Worm (Caenorhabditis elegans): ENCODE data around the gene K01A6.8.

The K01A6.8 gene

DNA sequence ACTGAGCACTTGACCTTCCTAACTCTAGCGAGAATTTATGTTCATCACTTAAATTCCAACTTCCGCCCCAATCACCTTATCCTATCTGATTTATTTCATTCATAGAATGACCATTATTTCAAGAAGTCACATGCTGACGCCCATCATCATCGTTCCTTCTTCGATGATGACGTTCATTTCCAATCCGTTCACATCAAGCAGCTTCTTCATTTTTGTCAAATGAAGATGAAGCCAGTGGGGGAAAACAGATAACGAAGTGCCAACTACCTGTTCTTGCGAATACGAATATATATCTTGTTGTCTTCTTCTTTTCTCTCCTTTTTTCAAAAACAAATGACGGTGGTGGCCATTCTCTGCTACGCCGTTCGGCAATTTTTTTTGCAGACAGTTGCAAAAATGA is 35.3 kb downstream of the K01A6.8 start:
- TF ChIP-seq ceh-13 (GFP tag; optimal IDR thresholded peaks at IDR 0.05), result no peak
- TF ChIP-seq tbx-11 (GFP tag; IDR thresholded peaks at IDR 0.05), result no peak

ce11 chrIV:11700752-11701151 is 36.4 kb downstream of the K01A6.8 start, which contains the start of gene dpy-20:
Gene dpy-20 (minus strand): TSS chrIV:11700852.
- no peak for TF ChIP-seq ceh-13 (GFP tag; optimal IDR thresholded peaks at IDR 0.05)
- no peak for TF ChIP-seq ama-1 (optimal IDR thresholded peaks at IDR 0.05)
- no peak for TF ChIP-seq pes-1 (GFP tag; IDR thresholded peaks at IDR 0.05)
- TF ChIP-seq ceh-36 (tag; optimal IDR thresholded peaks at IDR 0.05), result no peak
- TF ChIP-seq aly-1 (tag; optimal IDR thresholded peaks at IDR 0.05), result no peak
- TF ChIP-seq F13C5.2 (tag; optimal IDR thresholded peaks at IDR 0.05), result no peak
- no peak for TF ChIP-seq ets-7 (tag; optimal IDR thresholded peaks at IDR 0.05)

DNA sequence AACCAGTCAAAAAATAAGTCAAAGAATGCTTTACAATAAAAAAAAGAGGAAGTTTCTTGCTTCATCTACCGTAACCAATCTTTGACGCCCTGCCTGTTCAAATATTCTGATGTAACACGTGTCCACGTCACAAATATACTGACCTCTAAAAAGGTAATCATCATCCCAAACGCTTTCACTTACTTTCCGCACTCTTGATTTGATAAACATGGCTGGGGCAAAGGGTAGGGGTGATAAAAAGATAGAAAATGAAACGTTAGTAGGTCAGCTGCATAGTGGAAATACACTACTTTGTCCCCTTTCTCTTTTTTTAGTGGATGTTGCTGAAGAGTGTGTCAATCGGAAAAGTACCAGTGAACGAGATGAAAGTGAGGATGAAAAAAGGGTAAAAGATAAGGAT is 37.1 kb downstream of the K01A6.8 start:
- TF ChIP-seq ama-1 (optimal IDR thresholded peaks at IDR 0.05), result no peak
- TF ChIP-seq flt-1 (GFP tag; IDR thresholded peaks at IDR 0.05), result no peak
- TF ChIP-seq tbx-37 (GFP tag; conservative IDR thresholded peaks at IDR 0.05), result no peak
- TF ChIP-seq hmbx-1 (tag; optimal IDR thresholded peaks at IDR 0.05), result no peak
- TF ChIP-seq tra-4 (tag; optimal IDR thresholded peaks at IDR 0.05), result no peak
- TF ChIP-seq ceh-13 (GFP tag; optimal IDR thresholded peaks at IDR 0.05), result no peak
- no peak for TF ChIP-seq F13C5.2 (tag; optimal IDR thresholded peaks at IDR 0.05)
- no peak for TF ChIP-seq pes-1 (GFP tag; IDR thresholded peaks at IDR 0.05)
- TF ChIP-seq scrt-1 (GFP tag; IDR thresholded peaks at IDR 0.05), result no peak
- no peak for TF ChIP-seq hnd-1 (tag; optimal IDR thresholded peaks at IDR 0.05)
- no peak for TF ChIP-seq aly-1 (tag; optimal IDR thresholded peaks at IDR 0.05)
- TF ChIP-seq ceh-36 (tag; optimal IDR thresholded peaks at IDR 0.05), result no peak
- TF ChIP-seq hmg-4 (GFP tag; optimal IDR thresholded peaks at IDR 0.05), result no peak
- TF ChIP-seq tbx-11 (GFP tag; IDR thresholded peaks at IDR 0.05), result no peak
- no peak for TF ChIP-seq ets-7 (tag; optimal IDR thresholded peaks at IDR 0.05)
- no peak for TF ChIP-seq sea-1 (GFP tag; conservative IDR thresholded peaks at IDR 0.05)

DNA sequence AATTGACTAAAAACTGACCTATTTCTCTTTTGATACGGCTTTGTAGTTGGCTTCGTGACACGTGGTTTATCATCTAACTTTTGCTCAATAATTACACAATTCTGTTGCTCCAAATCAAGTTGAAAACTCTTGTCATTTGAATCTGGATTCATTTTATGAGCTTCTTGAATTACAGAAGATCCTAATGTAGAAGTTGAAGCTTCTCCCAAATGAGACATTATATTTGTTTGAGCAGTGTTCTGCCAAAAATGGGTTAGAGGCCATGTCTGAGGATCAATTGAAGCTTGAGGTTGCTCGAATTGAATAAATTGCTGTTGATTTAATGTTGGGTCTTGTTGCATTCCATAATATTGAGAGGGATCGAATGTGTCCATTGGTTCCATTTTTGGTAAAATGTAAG is 39.7 kb downstream of the K01A6.8 start:
- TF ChIP-seq ama-1 (optimal IDR thresholded peaks at IDR 0.05) (no peak), ceh-36 (tag; optimal IDR thresholded peaks at IDR 0.05) (no peak), ceh-13 (GFP tag; optimal IDR thresholded peaks at IDR 0.05) (no peak), tbx-11 (GFP tag; IDR thresholded peaks at IDR 0.05) (no peak), ets-7 (tag; optimal IDR thresholded peaks at IDR 0.05) (no peak), scrt-1 (GFP tag; IDR thresholded peaks at IDR 0.05) (no peak), tbx-37 (GFP tag; conservative IDR thresholded peaks at IDR 0.05) (no peak), sea-1 (GFP tag; conservative IDR thresholded peaks at IDR 0.05) (no peak)

DNA sequence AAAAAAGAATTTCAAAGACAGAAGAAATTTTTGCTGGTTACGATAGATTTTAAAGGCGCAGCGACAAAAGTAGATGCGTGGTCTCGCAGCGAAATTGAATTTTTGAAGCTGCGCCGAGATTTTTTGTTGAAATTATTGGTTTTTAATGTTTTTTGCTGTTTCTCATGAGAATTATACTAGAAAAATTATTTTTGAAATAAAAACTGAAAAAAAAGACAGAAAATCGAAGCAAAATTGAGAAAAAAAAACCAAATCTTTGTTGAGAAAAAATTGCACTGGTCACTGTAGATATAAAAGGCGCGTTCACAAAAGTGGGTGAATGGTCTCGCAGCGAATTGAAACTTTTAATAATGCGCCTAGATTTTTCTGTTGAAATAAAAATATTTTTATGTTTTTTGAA is 41.5 kb downstream of the K01A6.8 start:
- TF ChIP-seq sea-1 (GFP tag; conservative IDR thresholded peaks at IDR 0.05), result no peak

- TF ChIP-seq tbx-37 (GFP tag; conservative IDR thresholded peaks at IDR 0.05), result no peak
- no peak for TF ChIP-seq pes-1 (GFP tag; IDR thresholded peaks at IDR 0.05)
- no peak for TF ChIP-seq ceh-36 (tag; optimal IDR thresholded peaks at IDR 0.05)
- TF ChIP-seq scrt-1 (GFP tag; IDR thresholded peaks at IDR 0.05), result no peak
- no peak for TF ChIP-seq ceh-13 (GFP tag; optimal IDR thresholded peaks at IDR 0.05)
- TF ChIP-seq hmbx-1 (tag; optimal IDR thresholded peaks at IDR 0.05), result no peak
- no peak for TF ChIP-seq tbx-11 (GFP tag; IDR thresholded peaks at IDR 0.05)
- no peak for TF ChIP-seq B0310.2 (tag; optimal IDR thresholded peaks at IDR 0.05)
- no peak for TF ChIP-seq flt-1 (GFP tag; IDR thresholded peaks at IDR 0.05)
- no peak for TF ChIP-seq aly-1 (tag; optimal IDR thresholded peaks at IDR 0.05)
- no peak for TF ChIP-seq F13C5.2 (tag; optimal IDR thresholded peaks at IDR 0.05)
- TF ChIP-seq ama-1 (optimal IDR thresholded peaks at IDR 0.05), result no peak
- no peak for TF ChIP-seq hmg-4 (GFP tag; optimal IDR thresholded peaks at IDR 0.05)
- TF ChIP-seq hnd-1 (tag; optimal IDR thresholded peaks at IDR 0.05), result no peak
- no peak for TF ChIP-seq ets-7 (tag; optimal IDR thresholded peaks at IDR 0.05)
Observed at ce11 chrIV:11694143-11694542, 43.0 kb downstream of the K01A6.8 start, which contains the start of gene ZK792.7. Gene ZK792.7 (plus strand): TSS chrIV:11694443.

DNA sequence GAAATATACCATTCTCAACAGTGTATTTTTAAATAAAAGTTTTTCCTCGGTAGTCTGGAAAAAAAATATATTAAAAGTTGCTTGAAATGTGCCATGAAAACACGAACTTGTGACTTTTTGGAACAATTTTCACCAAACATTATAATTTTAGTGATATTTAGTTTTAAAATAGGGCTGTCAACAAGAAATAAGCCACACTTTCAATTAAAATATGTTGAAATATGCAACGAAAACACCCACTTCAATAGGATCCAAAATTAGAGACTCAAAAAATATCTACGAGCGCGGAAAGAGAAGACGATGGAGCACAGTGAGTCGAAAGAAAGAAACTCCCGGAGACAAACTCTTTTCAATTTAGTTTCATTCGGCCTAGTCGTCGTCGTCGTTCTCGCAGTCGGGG is 43.7 kb downstream of the K01A6.8 start, which contains the start of gene ZK792.12:
Gene ZK792.12, plus strand, starts transcription at position 301 of the 400 bp plus-strand sequence.
- TF ChIP-seq ceh-13 (GFP tag; optimal IDR thresholded peaks at IDR 0.05) (no peak), aly-1 (tag; optimal IDR thresholded peaks at IDR 0.05) (no peak), B0310.2 (tag; optimal IDR thresholded peaks at IDR 0.05) (no peak), hnd-1 (tag; optimal IDR thresholded peaks at IDR 0.05) (no peak), ets-7 (tag; optimal IDR thresholded peaks at IDR 0.05) (no peak), scrt-1 (GFP tag; IDR thresholded peaks at IDR 0.05) (no peak), tra-4 (tag; optimal IDR thresholded peaks at IDR 0.05) (no peak)

ce11 chrIV:11692071-11692673 is 45.0 kb downstream of the K01A6.8 start:
- TF ChIP-seq hnd-1 (tag; optimal IDR thresholded peaks at IDR 0.05) (no peak), F13C5.2 (tag; optimal IDR thresholded peaks at IDR 0.05) (peak; percentile 48), pes-1 (GFP tag; IDR thresholded peaks at IDR 0.05) (0 out of 2 replicates have a peak, but pooled peaks have one; percentile 38), hmg-4 (GFP tag; optimal IDR thresholded peaks at IDR 0.05) (peak; percentile 82), aly-1 (tag; optimal IDR thresholded peaks at IDR 0.05) (peak; percentile 35)

ce11 chrIV:11691524-11691923 is 45.6 kb downstream of the K01A6.8 start:
- no peak for TF ChIP-seq tra-4 (tag; optimal IDR thresholded peaks at IDR 0.05)
- TF ChIP-seq sea-1 (GFP tag; conservative IDR thresholded peaks at IDR 0.05), result no peak
- no peak for TF ChIP-seq pes-1 (GFP tag; IDR thresholded peaks at IDR 0.05)
- TF ChIP-seq tbx-11 (GFP tag; IDR thresholded peaks at IDR 0.05), result no peak
- no peak for TF ChIP-seq hmbx-1 (tag; optimal IDR thresholded peaks at IDR 0.05)
- TF ChIP-seq tbx-37 (GFP tag; conservative IDR thresholded peaks at IDR 0.05), result no peak
- no peak for TF ChIP-seq ama-1 (optimal IDR thresholded peaks at IDR 0.05)
- no peak for TF ChIP-seq ets-7 (tag; optimal IDR thresholded peaks at IDR 0.05)
- TF ChIP-seq aly-1 (tag; optimal IDR thresholded peaks at IDR 0.05), result no peak
- TF ChIP-seq scrt-1 (GFP tag; IDR thresholded peaks at IDR 0.05), result no peak
- TF ChIP-seq flt-1 (GFP tag; IDR thresholded peaks at IDR 0.05), result no peak
- no peak for TF ChIP-seq F13C5.2 (tag; optimal IDR thresholded peaks at IDR 0.05)
- no peak for TF ChIP-seq hnd-1 (tag; optimal IDR thresholded peaks at IDR 0.05)
- no peak for TF ChIP-seq B0310.2 (tag; optimal IDR thresholded peaks at IDR 0.05)
